Worm (Caenorhabditis elegans) whole organism, L2 larva: ENCODE measurements around the gene F46H6.5.

ENCODE experiments used
- aly-2 ChIP-seq: fragments of 150-350 bp; optimal IDR thresholded peaks from 2 replicates; lab custom pipeline; 2014; ENCODE audit warnings: missing biosample characterization, missing genetic modification characterization
- nhr-12 ChIP-seq: fragments of 150-350 bp; optimal IDR thresholded peaks from 2 replicates; lab custom pipeline; 2014; ENCODE audit warnings: missing biosample characterization, missing genetic modification characterization
- skn-1 ChIP-seq: sonication (generic microtip); optimal IDR thresholded peaks from 2 replicates; lab custom pipeline; 2017; ENCODE audit warnings: missing biosample characterization, missing genetic modification characterization

- TF ChIP-seq skn-1 (tag; lab: Kevin White, UChicago) (no peak), aly-2 (tag; lab: Kevin White, UChicago) (no peak), nhr-12 (tag; lab: Kevin White, UChicago) (no peak)
Observed at ce11 chrX:4466218-4466617, 25.8 kb downstream of the F46H6.5 start, which contains the start of gene nmur-3.
